Fruit fly (Drosophila melanogaster) whole organism, embryonic: Measurements from ENCODE around the gene CG13654.

Source experiments
- Atf6 ChIP-seq: fragments of 200-800 bp; sonication (Bioruptor generic); IDR thresholded peaks from 2 replicates; pipeline ENCODE4 v1.3.6; 2022; ENCODE audit warnings: missing biosample characterization, missing genetic modification characterization
- BEAF-32 ChIP-seq: fragments of 200-800 bp; sonication (Bioruptor generic); optimal IDR thresholded peaks from 3 replicates; lab custom pipeline; 2017; ENCODE audit warnings: missing biosample characterization, missing genetic modification characterization, mild to moderate bottlenecking, moderate library complexity, missing genetic modification reagents
- Blimp-1 ChIP-seq: fragments of 200-800 bp; sonication (Bioruptor generic); optimal IDR thresholded peaks from 3 replicates; lab custom pipeline; 2018; ENCODE audit warnings: missing biosample characterization, missing genetic modification characterization, mild to moderate bottlenecking, moderate library complexity, missing genetic modification reagents
- Bteb2 ChIP-seq: fragments of 200-800 bp; sonication (Bioruptor generic); optimal IDR thresholded peaks from 2 replicates; lab custom pipeline; 2016; ENCODE audit warnings: missing biosample characterization, missing genetic modification characterization
- CG13123 ChIP-seq: fragments of 200-800 bp; sonication (Bioruptor generic); optimal IDR thresholded peaks from 2 replicates; lab custom pipeline; 2016; ENCODE audit warnings: missing biosample characterization, missing genetic modification characterization
- CG13287 ChIP-seq: fragments of 200-800 bp; sonication (Bioruptor generic); IDR thresholded peaks from 2 replicates; pipeline ENCODE4 v1.3.6; 2022; ENCODE audit warnings: missing biosample characterization, missing genetic modification characterization; ENCODE audit not compliant: partially characterized antibody
- CG15073 ChIP-seq: fragments of 200-800 bp; sonication (Bioruptor generic); optimal IDR thresholded peaks from 2 replicates; lab custom pipeline; 2016; ENCODE audit warnings: missing biosample characterization, missing genetic modification characterization
- CG18011 ChIP-seq: fragments of 200-800 bp; sonication (Bioruptor generic); optimal IDR thresholded peaks from 2 replicates; lab custom pipeline; 2017; ENCODE audit warnings: missing biosample characterization, missing genetic modification characterization, mild to moderate bottlenecking, moderate library complexity, missing genotype
- CG32772 ChIP-seq: fragments of 200-800 bp; sonication (Bioruptor generic); IDR thresholded peaks from 2 replicates; pipeline ENCODE4 v1.3.6; 2022; ENCODE audit warnings: missing biosample characterization, missing genetic modification characterization
- CG34224 ChIP-seq: fragments of 200-800 bp; sonication (Bioruptor generic); IDR thresholded peaks from 3 replicates; pipeline ENCODE4 v1.3.6; 2022; ENCODE audit warnings: missing biosample characterization, missing genetic modification characterization; ENCODE audit not compliant: partially characterized antibody
- CG34376 ChIP-seq: fragments of 200-800 bp; sonication (Bioruptor generic); optimal IDR thresholded peaks from 2 replicates; lab custom pipeline; 2018; ENCODE audit warnings: missing biosample characterization, mild to moderate bottlenecking, missing genetic modification characterization
- CG4282 ChIP-seq: fragments of 200-800 bp; sonication (Bioruptor generic); optimal IDR thresholded peaks from 2 replicates; lab custom pipeline; 2016; ENCODE audit warnings: missing biosample characterization, missing genetic modification characterization
- CG4707 ChIP-seq: fragments of 200-800 bp; sonication (Bioruptor generic); optimal IDR thresholded peaks from 2 replicates; lab custom pipeline; 2018; ENCODE audit warnings: missing biosample characterization, mild to moderate bottlenecking, missing genetic modification characterization, moderate library complexity
- CG6791 ChIP-seq: fragments of 200-800 bp; sonication (Bioruptor generic); IDR thresholded peaks from 3 replicates; pipeline ENCODE4 v1.3.6; 2022; ENCODE audit warnings: missing biosample characterization, missing genetic modification characterization; ENCODE audit not compliant: partially characterized antibody
- CG6854 ChIP-seq: fragments of 200-800 bp; sonication (Bioruptor generic); optimal IDR thresholded peaks from 3 replicates; lab custom pipeline; 2017; ENCODE audit warnings: missing biosample characterization, mild to moderate bottlenecking, missing genetic modification characterization
- CG7271 ChIP-seq: fragments of 200-800 bp; sonication (Bioruptor generic); optimal IDR thresholded peaks from 2 replicates; lab custom pipeline; 2018; ENCODE audit warnings: missing biosample characterization, mild to moderate bottlenecking, missing genetic modification characterization, moderate library complexity
- CG7786 ChIP-seq: fragments of 200-800 bp; sonication (Bioruptor generic); optimal IDR thresholded peaks from 2 replicates; lab custom pipeline; 2016; ENCODE audit warnings: missing biosample characterization, missing genetic modification characterization
- CG7928 ChIP-seq: fragments of 200-800 bp; sonication (Bioruptor generic); optimal IDR thresholded peaks from 2 replicates; lab custom pipeline; 2017; ENCODE audit warnings: missing biosample characterization, mild to moderate bottlenecking, missing genetic modification characterization
- CG9609 ChIP-seq: fragments of 200-800 bp; sonication (Bioruptor generic); optimal IDR thresholded peaks from 3 replicates; lab custom pipeline; 2016; ENCODE audit warnings: missing biosample characterization, missing genetic modification characterization
- Deaf1 ChIP-seq: fragments of 200-800 bp; optimal IDR thresholded peaks from 3 replicates; lab custom pipeline; 2019; ENCODE audit warnings: missing biosample characterization, mild to moderate bottlenecking, missing genetic modification characterization, moderate library complexity
- E2f1 ChIP-seq: fragments of 200-800 bp; sonication (Bioruptor generic); IDR thresholded peaks from 2 replicates; pipeline ENCODE4 v1.3.6; 2022; ENCODE audit warnings: missing biosample characterization, missing genetic modification characterization
- Fer2 ChIP-seq: fragments of 200-800 bp; sonication (Bioruptor generic); optimal IDR thresholded peaks from 2 replicates; lab custom pipeline; 2018; ENCODE audit warnings: missing biosample characterization, mild to moderate bottlenecking, missing genetic modification characterization, moderate library complexity
- Gsc ChIP-seq: fragments of 200-800 bp; sonication (Bioruptor generic); IDR thresholded peaks from 2 replicates; pipeline ENCODE4 v1.3.6; 2022; ENCODE audit warnings: missing biosample characterization, missing genetic modification characterization
- HmgZ ChIP-seq: fragments of 200-800 bp; sonication (Bioruptor generic); optimal IDR thresholded peaks from 2 replicates; lab custom pipeline; 2018; ENCODE audit warnings: missing biosample characterization, mild to moderate bottlenecking, missing genetic modification characterization
- Hsf ChIP-seq: fragments of 200-800 bp; sonication (Bioruptor generic); optimal IDR thresholded peaks from 3 replicates; lab custom pipeline; 2016; ENCODE audit warnings: missing biosample characterization, missing genetic modification characterization
- Lhr ChIP-seq: fragments of 200-800 bp; sonication (Bioruptor generic); optimal IDR thresholded peaks from 3 replicates; lab custom pipeline; 2017; ENCODE audit warnings: mild to moderate bottlenecking, missing biosample characterization, missing genetic modification reagents, missing genetic modification characterization
- Myb ChIP-seq: fragments of 200-800 bp; sonication (Bioruptor generic); optimal IDR thresholded peaks from 2 replicates; lab custom pipeline; 2016; ENCODE audit warnings: missing biosample characterization, missing genetic modification characterization
- Ravus ChIP-seq: fragments of 200-800 bp; sonication (Bioruptor generic); IDR thresholded peaks from 2 replicates; pipeline ENCODE4 v1.3.6; 2022; ENCODE audit warnings: missing biosample characterization, missing genetic modification characterization
- bcd ChIP-seq: fragments of 200-800 bp; sonication (Bioruptor generic); optimal IDR thresholded peaks from 2 replicates; lab custom pipeline; 2017; ENCODE audit warnings: missing biosample characterization, mild to moderate bottlenecking, missing genetic modification characterization
- chm ChIP-seq: fragments of 200-800 bp; sonication (Bioruptor generic); IDR thresholded peaks from 2 replicates; pipeline ENCODE4 v1.3.6; 2022; ENCODE audit warnings: missing biosample characterization, missing genetic modification characterization
- ci ChIP-seq: fragments of 200-800 bp; sonication (Bioruptor generic); IDR thresholded peaks from 3 replicates; pipeline ENCODE4 v1.3.6; 2022; ENCODE audit warnings: missing biosample characterization, missing genetic modification characterization
- disco-r ChIP-seq: fragments of 200-800 bp; sonication (Bioruptor generic); optimal IDR thresholded peaks from 2 replicates; lab custom pipeline; 2016; ENCODE audit warnings: missing biosample characterization, missing genetic modification characterization
- dmrt99B ChIP-seq: fragments of 200-800 bp; sonication (Bioruptor generic); optimal IDR thresholded peaks from 2 replicates; lab custom pipeline; 2018; ENCODE audit warnings: missing biosample characterization, mild to moderate bottlenecking, missing genetic modification characterization, moderate library complexity
- fd96Cb ChIP-seq: fragments of 200-800 bp; sonication (Bioruptor generic); optimal IDR thresholded peaks from 2 replicates; lab custom pipeline; 2018; ENCODE audit warnings: missing biosample characterization, mild to moderate bottlenecking, missing genetic modification characterization, moderate library complexity
- fru ChIP-seq: fragments of >200 bp; optimal IDR thresholded peaks from 2 replicates; lab custom pipeline; 2017
- gce ChIP-seq: fragments of 200-800 bp; sonication (Bioruptor generic); IDR thresholded peaks from 3 replicates; pipeline ENCODE4 v1.3.6; 2022; ENCODE audit warnings: missing biosample characterization, missing genetic modification characterization
- grn ChIP-seq: fragments of 200-800 bp; sonication (Bioruptor generic); optimal IDR thresholded peaks from 3 replicates; lab custom pipeline; 2017; ENCODE audit warnings: missing biosample characterization, missing genetic modification characterization
- jigr1 ChIP-seq: fragments of 200-800 bp; sonication (Bioruptor generic); IDR thresholded peaks from 3 replicates; pipeline ENCODE4 v1.3.6; 2022; ENCODE audit warnings: missing biosample characterization, missing genetic modification characterization
- lov ChIP-seq, 2 experiments: fragments of 200-800 bp in 1 of 2; fragments of >200 bp in 1 of 2; sonication (Bioruptor generic) in 1 of 2; IDR thresholded peaks in 1 of 2; optimal IDR thresholded peaks in 1 of 2; 2 replicates in 1 of 2; 3 replicates in 1 of 2; pipeline versions ENCODE4 v1.3.6 to Lab custom; 2017 to 2022; ENCODE audit warnings: missing biosample characterization in 1 of 2, missing genetic modification characterization in 1 of 2
- maf-S ChIP-seq: fragments of 200-800 bp; sonication (Bioruptor generic); optimal IDR thresholded peaks from 2 replicates; lab custom pipeline; 2016; ENCODE audit warnings: missing biosample characterization, missing genetic modification characterization
- nom ChIP-seq: fragments of 200-800 bp; sonication (Bioruptor generic); optimal IDR thresholded peaks from 2 replicates; lab custom pipeline; 2017; ENCODE audit warnings: missing biosample characterization, missing genetic modification characterization, mild to moderate bottlenecking, moderate library complexity, missing genetic modification reagents
- org-1 ChIP-seq: fragments of 200-800 bp; sonication (Bioruptor generic); optimal IDR thresholded peaks from 2 replicates; lab custom pipeline; 2017; ENCODE audit warnings: missing biosample characterization, missing genetic modification characterization
- repo ChIP-seq: fragments of 200-800 bp; sonication (Bioruptor generic); optimal IDR thresholded peaks from 2 replicates; lab custom pipeline; 2016; ENCODE audit warnings: missing biosample characterization, missing genetic modification characterization
- salm ChIP-seq: fragments of 200-800 bp; sonication (Bioruptor generic); optimal IDR thresholded peaks from 2 replicates; lab custom pipeline; 2018; ENCODE audit warnings: missing biosample characterization, mild to moderate bottlenecking, missing genetic modification characterization
- scrt ChIP-seq: fragments of 200-800 bp; sonication (Bioruptor generic); optimal IDR thresholded peaks from 2 replicates; lab custom pipeline; 2018; ENCODE audit warnings: missing biosample characterization, mild to moderate bottlenecking, missing genetic modification characterization, moderate library complexity
- sim ChIP-seq: fragments of 200-800 bp; sonication (Bioruptor generic); IDR thresholded peaks from 2 replicates; pipeline ENCODE4 v1.3.6; 2022; ENCODE audit warnings: missing biosample characterization, missing genetic modification characterization
- tx ChIP-seq: fragments of 200-800 bp; sonication (Bioruptor generic); optimal IDR thresholded peaks from 2 replicates; lab custom pipeline; 2016; ENCODE audit warnings: missing biosample characterization, missing genetic modification characterization
- wdn ChIP-seq: fragments of 200-800 bp; sonication (Bioruptor generic); IDR thresholded peaks from 2 replicates; pipeline ENCODE4 v1.3.6; 2022; ENCODE audit warnings: missing biosample characterization, missing genetic modification characterization
- zen2 ChIP-seq: fragments of 200-800 bp; sonication (Bioruptor generic); IDR thresholded peaks from 3 replicates; pipeline ENCODE4 v1.3.6; 2022; ENCODE audit warnings: missing biosample characterization, missing genetic modification characterization; ENCODE audit not compliant: partially characterized antibody
- zf30C ChIP-seq: fragments of 200-800 bp; sonication (Bioruptor generic); optimal IDR thresholded peaks from 3 replicates; lab custom pipeline; 2018; ENCODE audit warnings: missing biosample characterization, mild to moderate bottlenecking, missing genetic modification characterization

CG13654 gene

DNA sequence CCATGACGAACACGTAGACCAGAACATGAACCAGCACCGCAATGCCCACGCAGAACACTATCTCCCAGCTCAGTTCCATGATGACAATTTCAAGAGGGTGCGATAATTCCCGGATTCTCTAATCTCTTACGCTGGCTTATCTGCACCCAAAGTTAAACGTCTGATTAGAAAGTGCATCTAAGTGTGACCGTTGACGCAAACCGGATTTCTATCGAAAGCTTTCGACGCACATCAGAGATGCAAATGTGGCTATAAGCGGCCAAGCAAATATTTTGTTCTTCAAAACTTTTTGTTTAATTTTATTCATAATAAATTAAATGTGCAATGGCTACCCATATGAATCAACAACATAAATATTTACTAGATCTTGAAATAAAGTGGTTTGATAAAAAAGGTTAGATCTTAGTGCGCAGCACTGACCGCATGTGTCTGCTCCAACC lies 62.7 kb downstream of the CG13654 start, which contains the start of the genes Kdsr and CG11858 (continued):
- TF ChIP-seq CG7928 (GFP tag; lab: Kevin White, UChicago) (no peak), org-1 (GFP tag; lab: Kevin White, UChicago) (no peak), gce (no peak), disco-r (GFP tag; lab: Kevin White, UChicago) (peak; percentile 31), HmgZ (tag; lab: Kevin White, UChicago) (peak; percentile 79), Fer2 (tag; lab: Kevin White, UChicago) (peak; percentile 21), fru (lab: Kevin White, UChicago) (no peak), CG13287 (GFP tag; lab: Robert Waterston, UW) (peak; percentile 64; the same call in 1 of the 2 replicates), CG13123 (GFP tag; lab: Kevin White, UChicago) (peak; percentile 6), salm (tag; lab: Kevin White, UChicago) (no peak), CG4707 (no peak), zf30C (GFP tag; lab: Kevin White, UChicago) (no peak), CG7786 (peak; percentile 52), lov (optimal IDR thresholded peaks at IDR 0.05; lab: Kevin White, UChicago) (no peak), lov (GFP tag; IDR thresholded peaks at IDR 0.05; lab: Robert Waterston, UW) (0 out of 3 replicates have a peak, but pooled peaks have one; percentile 63), dmrt99B (tag; lab: Kevin White, UChicago) (no peak), Lhr (GFP tag; lab: Kevin White, UChicago) (peak; percentile 37), CG7271 (tag; lab: Kevin White, UChicago) (no peak), CG15073 (GFP tag; lab: Kevin White, UChicago) (no peak), Hsf (peak; percentile 70), Blimp-1 (GFP tag; lab: Kevin White, UChicago) (no peak), CG34224 (no peak), CG4282 (GFP tag; lab: Kevin White, UChicago) (no peak), Bteb2 (GFP tag; lab: Kevin White, UChicago) (peak; percentile 68), CG6791 (GFP tag; lab: Robert Waterston, UW) (no peak), CG18011 (GFP tag; lab: Kevin White, UChicago) (peak; percentile 37), tx (GFP tag; lab: Kevin White, UChicago) (peak; percentile 26), zen2 (GFP tag; lab: Robert Waterston, UW) (no peak), Gsc (GFP tag; lab: Robert Waterston, UW) (no peak), Atf6 (peak; percentile 69), maf-S (peak; percentile 40), CG9609 (GFP tag; lab: Kevin White, UChicago) (peak; percentile 26), Ravus (peak; percentile 11; the same call in 1 of the 2 replicates), fd96Cb (tag; lab: Kevin White, UChicago) (peak; percentile 45), wdn (GFP tag; lab: Robert Waterston, UW) (0 out of 2 replicates have a peak, but pooled peaks have one; percentile 48), CG34376 (GFP tag; lab: Kevin White, UChicago) (peak; percentile 77), jigr1 (GFP tag; lab: Robert Waterston, UW) (no peak), BEAF-32 (peak; percentile 52), Deaf1 (tag; lab: Kevin White, UChicago) (no peak), Myb (GFP tag; lab: Kevin White, UChicago) (peak; percentile 51), scrt (GFP tag; lab: Kevin White, UChicago) (peak; percentile 33), CG32772 (GFP tag; lab: Robert Waterston, UW) (peak; percentile 68), grn (GFP tag; lab: Kevin White, UChicago) (peak; percentile 73), repo (no peak), E2f1 (GFP tag; lab: Robert Waterston, UW) (peak; percentile 40; the same call in 1 of the 2 replicates), CG6854 (GFP tag; lab: Kevin White, UChicago) (no peak), ci (peak; percentile 47), sim (0 out of 2 replicates have a peak, but pooled peaks have one; percentile 17), bcd (GFP tag; lab: Kevin White, UChicago) (no peak), chm (0 out of 2 replicates have a peak, but pooled peaks have one; percentile 5), nom (GFP tag; lab: Kevin White, UChicago) (no peak)
